Fruit fly (Drosophila melanogaster) S2 (cell line): ENCODE results near the gene MME1.

ENCODE experiments used
- CG8478 ChIP-seq: fragments of >200 bp; optimal IDR thresholded peaks from 2 replicates; lab custom pipeline; 2018
- CTCF ChIP-seq, 2 experiments: fragments of >200 bp; optimal IDR thresholded peaks; 2 replicates each; lab custom pipeline; 2018

dm6 chr2L:7010513-7010912 lies 16.8 kb upstream of the MME1 start:
- TF ChIP-seq CG8478, result no peak
- no peak for TF ChIP-seq CTCF (optimal IDR thresholded peaks at IDR 0.05; lab: Kevin White, UChicago)
